Worm (Caenorhabditis elegans): Measurements from ENCODE around the gene dgn-3.

ce11 chrX:1777988-1778387 is 48.3 kb downstream of the dgn-3 start, which contains the start of gene elc-2:
- TF ChIP-seq elt-2 (tag; optimal IDR thresholded peaks at IDR 0.05) (no peak), fos-1 (tag; optimal IDR thresholded peaks at IDR 0.05) (no peak), fkh-10 (GFP tag; optimal IDR thresholded peaks at IDR 0.05) (no peak), lsy-12 (tag; optimal IDR thresholded peaks at IDR 0.05) (no peak), nhr-76 (tag; optimal IDR thresholded peaks at IDR 0.05) (no peak), snpc-4 (tag; optimal IDR thresholded peaks at IDR 0.05) (no peak), nhr-11 (tag; optimal IDR thresholded peaks at IDR 0.05) (no peak), elt-1 (tag; optimal IDR thresholded peaks at IDR 0.05) (no peak)
